Fruit fly (Drosophila melanogaster): ENCODE data around the gene tey.

Gene tey

dm6 chr3L:19663605-19664230 is at the start of gene tey (continued):
- TF ChIP-seq cg (GFP tag; optimal IDR thresholded peaks at IDR 0.05) (peak; percentile 19), Mad (GFP tag; optimal IDR thresholded peaks at IDR 0.05) (no peak), slou (GFP tag; optimal IDR thresholded peaks at IDR 0.05) (no peak), gro (GFP tag; optimal IDR thresholded peaks at IDR 0.05) (no peak), MBD-R2 (GFP tag; IDR thresholded peaks at IDR 0.05) (no peak), Deaf1 (tag; optimal IDR thresholded peaks at IDR 0.05) (peak; percentile 42), E2f1 (GFP tag; IDR thresholded peaks at IDR 0.05) (0 out of 2 replicates have a peak, but pooled peaks have one; percentile 12), CG10654 (GFP tag; optimal IDR thresholded peaks at IDR 0.05) (no peak), gcm (GFP tag; optimal IDR thresholded peaks at IDR 0.05) (peak; percentile 43), CG1792 (GFP tag; optimal IDR thresholded peaks at IDR 0.05) (no peak), HmgD (GFP tag; optimal IDR thresholded peaks at IDR 0.05) (peak; percentile 15), Nf-YA (GFP tag; IDR thresholded peaks at IDR 0.05) (peak; percentile 91), CG9609 (GFP tag; optimal IDR thresholded peaks at IDR 0.05) (no peak), CG11723 (GFP tag; optimal IDR thresholded peaks at IDR 0.05) (no peak), C15 (GFP tag; IDR thresholded peaks at IDR 0.05) (no peak), CG10366 (GFP tag; IDR thresholded peaks at IDR 0.05) (no peak), NfI (GFP tag; optimal IDR thresholded peaks at IDR 0.05) (no peak), Bgb (GFP tag; IDR thresholded peaks at IDR 0.05; ENCODE audit: partially characterized antibody) (peak; percentile 16; the same call in 1 of the 2 replicates), hkb (optimal IDR thresholded peaks at IDR 0.05) (no peak), hkb (GFP tag; IDR thresholded peaks at IDR 0.05) (no peak)

- TF ChIP-seq Adf1 (GFP tag; IDR thresholded peaks at IDR 0.05) (peak; percentile 27; the same call in 1 of the 2 replicates), wdn (GFP tag; IDR thresholded peaks at IDR 0.05) (no peak), fru (optimal IDR thresholded peaks at IDR 0.05) (no peak), fd96Cb (tag; optimal IDR thresholded peaks at IDR 0.05) (no peak), sd (tag; optimal IDR thresholded peaks at IDR 0.05) (peak; percentile 11), CG17912 (GFP tag; optimal IDR thresholded peaks at IDR 0.05) (no peak), tgo (GFP tag; IDR thresholded peaks at IDR 0.05) (0 out of 3 replicates have a peak, but pooled peaks have one; percentile 17), Med (GFP tag) (peak; percentile 73), grn (GFP tag; optimal IDR thresholded peaks at IDR 0.05) (peak; percentile 66), sens (GFP tag) (peak; percentile 13), stc (GFP tag; IDR thresholded peaks at IDR 0.05) (no peak), Oli (tag; optimal IDR thresholded peaks at IDR 0.05) (no peak), ci (GFP tag; IDR thresholded peaks at IDR 0.05) (0 out of 3 replicates have a peak, but pooled peaks have one; percentile 29), sisA (GFP tag; IDR thresholded peaks at IDR 0.05) (no peak), Jarid2 (GFP tag; optimal IDR thresholded peaks at IDR 0.05) (peak; percentile 37), gsb-n (tag; optimal IDR thresholded peaks at IDR 0.05) (no peak), CG17568 (GFP tag; optimal IDR thresholded peaks at IDR 0.05) (no peak), CG12769 (tag; optimal IDR thresholded peaks at IDR 0.05) (peak; percentile 58), caup (GFP tag; optimal IDR thresholded peaks at IDR 0.05; ENCODE audit: severe bottlenecking) (no peak), Nf-YC (tag; optimal IDR thresholded peaks at IDR 0.05) (peak; percentile 3), CG3163 (GFP tag; optimal IDR thresholded peaks at IDR 0.05) (no peak), Drgx (GFP tag; IDR thresholded peaks at IDR 0.05) (0 out of 2 replicates have a peak, but pooled peaks have one; percentile 21), CG11093 (GFP tag; IDR thresholded peaks at IDR 0.05) (no peak), CG13894 (tag; optimal IDR thresholded peaks at IDR 0.05) (peak; percentile 26), her (GFP tag; optimal IDR thresholded peaks at IDR 0.05) (no peak), chinmo (GFP tag; IDR thresholded peaks at IDR 0.05; ENCODE audit: partially characterized antibody) (peak; percentile 78; the same call in 1 of the 4 replicates), CG12391 (tag; optimal IDR thresholded peaks at IDR 0.05) (no peak), tx (GFP tag; optimal IDR thresholded peaks at IDR 0.05) (no peak), danr (GFP tag; IDR thresholded peaks at IDR 0.05) (no peak), amos (GFP tag; IDR thresholded peaks at IDR 0.05; ENCODE audit: partially characterized antibody) (no peak), pfk (GFP tag; optimal IDR thresholded peaks at IDR 0.05) (no peak)
Measured at dm6 chr3L:19707570-19708146, 43.8 kb upstream of the tey start, which contains the start of gene serp. TSS of gene serp (minus strand) at chr3L:19708015.
